Worm (Caenorhabditis elegans) whole organism, midembryonic: Measurements from ENCODE around the gene fbxb-107.

ENCODE experiments used
- T22C8.4 ChIP-seq: fragments of 200-800 bp; sonication (Bioruptor generic); IDR thresholded peaks from 2 replicates; pipeline ENCODE4 v1.3.6; 2022; ENCODE audit warnings: missing genetic modification characterization, missing compliant biosample characterization
- cog-1 ChIP-seq: sonication (generic microtip); optimal IDR thresholded peaks from 2 replicates; lab custom pipeline; 2016; ENCODE audit warnings: missing genetic modification characterization, missing compliant biosample characterization
- flt-1 ChIP-seq: fragments of 200-800 bp; sonication (Bioruptor generic); IDR thresholded peaks from 2 replicates; pipeline ENCODE4 v1.3.6; 2022; ENCODE audit warnings: missing genetic modification characterization, missing compliant biosample characterization
- klf-2 ChIP-seq: fragments of 200-800 bp; sonication (Bioruptor generic); conservative IDR thresholded peaks from 2 replicates; pipeline ENCODE4 v1.3.6; 2022; ENCODE audit warnings: missing genetic modification reagents, missing genetic modification characterization, missing compliant biosample characterization
- med-1 ChIP-seq: sonication (generic microtip); optimal IDR thresholded peaks from 2 replicates; lab custom pipeline; 2017; ENCODE audit warnings: missing genetic modification characterization, mild to moderate bottlenecking, missing compliant biosample characterization, antibody characterized with exemption, missing genetic modification reagents; ENCODE audit not compliant: insufficient read depth
- ref-1 ChIP-seq: fragments of 200-800 bp; sonication (Bioruptor generic); conservative IDR thresholded peaks from 2 replicates; pipeline ENCODE4 v1.3.6; 2022; ENCODE audit warnings: missing genetic modification reagents, missing genetic modification characterization, missing compliant biosample characterization
- tab-1 ChIP-seq: fragments of 200-800 bp; sonication (Bioruptor generic); IDR thresholded peaks from 2 replicates; pipeline ENCODE4 v1.3.6; 2022; ENCODE audit warnings: missing genetic modification characterization, missing compliant biosample characterization
- ztf-23 ChIP-seq: fragments of 200-800 bp; sonication (Bioruptor generic); IDR thresholded peaks from 2 replicates; pipeline ENCODE4 v1.3.6; 2022; ENCODE audit warnings: missing genetic modification reagents, missing genetic modification characterization, missing compliant biosample characterization
- ztf-29 ChIP-seq: fragments of 200-800 bp; sonication (Bioruptor generic); IDR thresholded peaks from 2 replicates; pipeline ENCODE4 v1.3.6; 2022; ENCODE audit warnings: missing genetic modification reagents, missing genetic modification characterization, missing compliant biosample characterization

fbxb-107 gene

ce11 chrII:2787031-2787512, 28.5 kb downstream of the fbxb-107 start, which contains the start of the genes F08D12.12 and srpa-72:
Gene F08D12.12, minus strand, starts transcription at chrII:2787081.
Gene srpa-72, plus strand, starts transcription at chrII:2787481.
- TF ChIP-seq ztf-23 (GFP tag; lab: Robert Waterston, UW) (no peak), ztf-29 (GFP tag; lab: Robert Waterston, UW) (no peak; the same call in 1 of the 2 replicates), ref-1 (GFP tag; lab: Robert Waterston, UW) (no peak), T22C8.4 (GFP tag; lab: Robert Waterston, UW) (no peak), flt-1 (GFP tag; lab: Robert Waterston, UW) (no peak), klf-2 (GFP tag; lab: Robert Waterston, UW) (no peak), cog-1 (tag; lab: Kevin White, UChicago) (no peak), tab-1 (GFP tag; lab: Robert Waterston, UW) (no peak), med-1 (GFP tag; lab: Kevin White, UChicago) (no peak)

ce11 chrII:2787849-2788248, 29.3 kb downstream of the fbxb-107 start:
- TF ChIP-seq ztf-29 (GFP tag; lab: Robert Waterston, UW) (no peak), klf-2 (GFP tag; lab: Robert Waterston, UW) (no peak), cog-1 (tag; lab: Kevin White, UChicago) (no peak), T22C8.4 (GFP tag; lab: Robert Waterston, UW) (no peak), med-1 (GFP tag; lab: Kevin White, UChicago) (no peak), ref-1 (GFP tag; lab: Robert Waterston, UW) (no peak), ztf-23 (GFP tag; lab: Robert Waterston, UW) (no peak), tab-1 (GFP tag; lab: Robert Waterston, UW) (no peak), flt-1 (GFP tag; lab: Robert Waterston, UW) (no peak)

- no peak for TF ChIP-seq ztf-23 (GFP tag; lab: Robert Waterston, UW)
Observed at ce11 chrII:2791693-2792092, 33.1 kb downstream of the fbxb-107 start.

- TF ChIP-seq tab-1 (GFP tag; lab: Robert Waterston, UW) = no peak
- TF ChIP-seq ztf-29 (GFP tag; lab: Robert Waterston, UW) = no peak
- no peak for TF ChIP-seq ztf-23 (GFP tag; lab: Robert Waterston, UW)
- TF ChIP-seq cog-1 (tag; lab: Kevin White, UChicago) = no peak
- TF ChIP-seq flt-1 (GFP tag; lab: Robert Waterston, UW) = no peak
- no peak for TF ChIP-seq klf-2 (GFP tag; lab: Robert Waterston, UW)
- no peak for TF ChIP-seq T22C8.4 (GFP tag; lab: Robert Waterston, UW)
- no peak for TF ChIP-seq ref-1 (GFP tag; lab: Robert Waterston, UW)
- TF ChIP-seq med-1 (GFP tag; lab: Kevin White, UChicago) = no peak
Observed at ce11 chrII:2795413-2795812, 36.8 kb downstream of the fbxb-107 start.

- TF ChIP-seq cog-1 (tag; lab: Kevin White, UChicago) (no peak), ztf-29 (GFP tag; lab: Robert Waterston, UW) (no peak), ref-1 (GFP tag; lab: Robert Waterston, UW) (no peak), T22C8.4 (GFP tag; lab: Robert Waterston, UW) (no peak), klf-2 (GFP tag; lab: Robert Waterston, UW) (no peak), flt-1 (GFP tag; lab: Robert Waterston, UW) (no peak), med-1 (GFP tag; lab: Kevin White, UChicago) (no peak), ztf-23 (GFP tag; lab: Robert Waterston, UW) (no peak), tab-1 (GFP tag; lab: Robert Waterston, UW) (no peak)
Observed at ce11 chrII:2796431-2796830, 37.9 kb downstream of the fbxb-107 start.

- TF ChIP-seq ztf-23 (GFP tag; lab: Robert Waterston, UW) (no peak), tab-1 (GFP tag; lab: Robert Waterston, UW) (no peak)
Observed at ce11 chrII:2797951-2798350, 39.4 kb downstream of the fbxb-107 start.

- TF ChIP-seq cog-1 (tag; lab: Kevin White, UChicago) (peak; percentile 10), tab-1 (GFP tag; lab: Robert Waterston, UW) (no peak), ztf-23 (GFP tag; lab: Robert Waterston, UW) (no peak), klf-2 (GFP tag; lab: Robert Waterston, UW) (no peak)
Observed at ce11 chrII:2800550-2801233, 42.1 kb downstream of the fbxb-107 start, which contains the start of gene nhr-119. Gene nhr-119, minus strand, starts transcription at chrII:2800600.

ce11 chrII:2801764-2802163, 43.2 kb downstream of the fbxb-107 start:
- TF ChIP-seq klf-2 (GFP tag; lab: Robert Waterston, UW) (no peak), tab-1 (GFP tag; lab: Robert Waterston, UW) (no peak), ztf-29 (GFP tag; lab: Robert Waterston, UW) (no peak), cog-1 (tag; lab: Kevin White, UChicago) (no peak), ref-1 (GFP tag; lab: Robert Waterston, UW) (no peak), ztf-23 (GFP tag; lab: Robert Waterston, UW) (no peak), med-1 (GFP tag; lab: Kevin White, UChicago) (no peak), flt-1 (GFP tag; lab: Robert Waterston, UW) (no peak), T22C8.4 (GFP tag; lab: Robert Waterston, UW) (no peak)

- no peak for TF ChIP-seq klf-2 (GFP tag; lab: Robert Waterston, UW)
- TF ChIP-seq flt-1 (GFP tag; lab: Robert Waterston, UW) = no peak
- TF ChIP-seq med-1 (GFP tag; lab: Kevin White, UChicago) = no peak
- no peak for TF ChIP-seq cog-1 (tag; lab: Kevin White, UChicago)
- no peak for TF ChIP-seq tab-1 (GFP tag; lab: Robert Waterston, UW)
- no peak for TF ChIP-seq T22C8.4 (GFP tag; lab: Robert Waterston, UW)
- TF ChIP-seq ztf-23 (GFP tag; lab: Robert Waterston, UW) = no peak
- TF ChIP-seq ref-1 (GFP tag; lab: Robert Waterston, UW) = no peak
- TF ChIP-seq ztf-29 (GFP tag; lab: Robert Waterston, UW) = no peak
Observed at ce11 chrII:2802804-2803586, 44.4 kb downstream of the fbxb-107 start.
